Fruit fly (Drosophila melanogaster) whole organism, embryonic: ENCODE data around the gene SmE.

ENCODE experiments used
- Bteb2 ChIP-seq: fragments of 200-800 bp; sonication (Bioruptor generic); optimal IDR thresholded peaks from 2 replicates; lab custom pipeline; 2016; ENCODE audit warnings: missing biosample characterization, missing genetic modification characterization
- CG12391 ChIP-seq: fragments of 200-800 bp; sonication (Bioruptor generic); optimal IDR thresholded peaks from 3 replicates; lab custom pipeline; 2018; ENCODE audit warnings: missing biosample characterization, mild to moderate bottlenecking, missing genetic modification characterization, moderate library complexity
- CG12659 ChIP-seq: fragments of 200-800 bp; sonication (Bioruptor generic); optimal IDR thresholded peaks from 3 replicates; lab custom pipeline; 2017; ENCODE audit warnings: mild to moderate bottlenecking, missing biosample characterization, missing genetic modification reagents, missing genetic modification characterization
- CG13424 ChIP-seq: fragments of 200-800 bp; sonication (Bioruptor generic); optimal IDR thresholded peaks from 2 replicates; lab custom pipeline; 2019; ENCODE audit warnings: missing biosample characterization, mild to moderate bottlenecking, missing genetic modification characterization, moderate library complexity
- CG15269 ChIP-seq: fragments of 200-800 bp; sonication (Bioruptor generic); optimal IDR thresholded peaks from 2 replicates; lab custom pipeline; 2018; ENCODE audit warnings: missing biosample characterization, mild to moderate bottlenecking, missing genetic modification characterization, moderate library complexity
- CG16813 ChIP-seq: fragments of 200-800 bp; sonication (Bioruptor generic); IDR thresholded peaks from 3 replicates; pipeline ENCODE4 v1.3.6; 2022; ENCODE audit warnings: missing biosample characterization, missing genetic modification characterization; ENCODE audit not compliant: partially characterized antibody
- CG17359 ChIP-seq: fragments of 200-800 bp; sonication (Bioruptor generic); optimal IDR thresholded peaks from 3 replicates; lab custom pipeline; 2018; ENCODE audit warnings: missing biosample characterization, mild to moderate bottlenecking, missing genetic modification characterization, moderate library complexity
- CG2678 ChIP-seq: fragments of 200-800 bp; sonication (Bioruptor generic); optimal IDR thresholded peaks from 3 replicates; lab custom pipeline; 2019; ENCODE audit warnings: missing biosample characterization, mild to moderate bottlenecking, missing genetic modification characterization, moderate library complexity
- CG30403 ChIP-seq: fragments of 200-800 bp; sonication (Bioruptor generic); optimal IDR thresholded peaks from 3 replicates; lab custom pipeline; 2016; ENCODE audit warnings: missing biosample characterization, missing genetic modification characterization
- CG32532 ChIP-seq: fragments of 200-800 bp; sonication (Bioruptor generic); IDR thresholded peaks from 2 replicates; pipeline ENCODE4 v1.3.6; 2022; ENCODE audit warnings: missing biosample characterization, missing genetic modification characterization
- CG3281 ChIP-seq: fragments of 200-800 bp; sonication (Bioruptor generic); optimal IDR thresholded peaks from 3 replicates; lab custom pipeline; 2017; ENCODE audit warnings: missing biosample characterization, mild to moderate bottlenecking, missing genetic modification characterization
- CG3726 ChIP-seq: fragments of 200-800 bp; sonication (Bioruptor generic); IDR thresholded peaks from 3 replicates; pipeline ENCODE4, ENCODE4 v1.3.6; 2022; ENCODE audit warnings: missing biosample characterization, missing genetic modification characterization
- CG3847 ChIP-seq: fragments of 200-800 bp; sonication (Bioruptor generic); IDR thresholded peaks from 2 replicates; pipeline ENCODE4 v1.3.6; 2022; ENCODE audit warnings: missing biosample characterization, missing genetic modification characterization
- CG4617 ChIP-seq: fragments of 200-800 bp; sonication (Bioruptor generic); optimal IDR thresholded peaks from 3 replicates; lab custom pipeline; 2016; ENCODE audit warnings: missing biosample characterization, missing genetic modification characterization, borderline replicate concordance
- CG4820 ChIP-seq: fragments of 200-800 bp; sonication (Bioruptor generic); optimal IDR thresholded peaks from 3 replicates; lab custom pipeline; 2016; ENCODE audit warnings: missing biosample characterization, missing genetic modification characterization
- CG6254 ChIP-seq: fragments of 200-800 bp; sonication (Bioruptor generic); optimal IDR thresholded peaks from 3 replicates; lab custom pipeline; 2017; ENCODE audit warnings: mild to moderate bottlenecking, missing biosample characterization, missing genetic modification reagents, missing genetic modification characterization
- CG6689 ChIP-seq: fragments of 200-800 bp; sonication (Bioruptor generic); IDR thresholded peaks from 2 replicates; pipeline ENCODE4 v1.3.6; 2022; ENCODE audit warnings: missing biosample characterization, missing genetic modification characterization
- CG6854 ChIP-seq: fragments of 200-800 bp; sonication (Bioruptor generic); optimal IDR thresholded peaks from 3 replicates; lab custom pipeline; 2017; ENCODE audit warnings: missing biosample characterization, mild to moderate bottlenecking, missing genetic modification characterization
- CG7556 ChIP-seq: fragments of 200-800 bp; sonication (Bioruptor generic); optimal IDR thresholded peaks from 2 replicates; lab custom pipeline; 2017; ENCODE audit warnings: missing biosample characterization, mild to moderate bottlenecking, missing genetic modification characterization
- CG9817 ChIP-seq: fragments of 200-800 bp; sonication (Bioruptor generic); optimal IDR thresholded peaks from 2 replicates; lab custom pipeline; 2018; ENCODE audit warnings: missing biosample characterization, mild to moderate bottlenecking, missing genetic modification characterization, moderate library complexity
- Dbx ChIP-seq: fragments of 200-800 bp; sonication (Bioruptor generic); IDR thresholded peaks from 3 replicates; pipeline ENCODE4 v1.3.6; 2022; ENCODE audit warnings: missing biosample characterization, missing genetic modification characterization
- Ets97D ChIP-seq: fragments of 200-800 bp; sonication (Bioruptor generic); optimal IDR thresholded peaks from 3 replicates; lab custom pipeline; 2016; ENCODE audit warnings: missing biosample characterization, missing genetic modification characterization
- HLH3B ChIP-seq: fragments of 200-800 bp; sonication (Bioruptor generic); IDR thresholded peaks from 2 replicates; pipeline ENCODE4 v1.3.6; 2022; ENCODE audit warnings: missing biosample characterization, missing genetic modification characterization
- HLH4C ChIP-seq: fragments of 200-800 bp; sonication (Bioruptor generic); IDR thresholded peaks from 3 replicates; pipeline ENCODE4 v1.3.6; 2022; ENCODE audit warnings: missing biosample characterization, missing genetic modification characterization; ENCODE audit not compliant: partially characterized antibody
- Hand ChIP-seq: fragments of 200-800 bp; sonication (Bioruptor generic); optimal IDR thresholded peaks from 2 replicates; lab custom pipeline; 2017; ENCODE audit warnings: mild to moderate bottlenecking, missing biosample characterization, missing genetic modification reagents, missing genetic modification characterization
- Lim3 ChIP-seq: fragments of 200-800 bp; sonication (Bioruptor generic); IDR thresholded peaks from 2 replicates; pipeline ENCODE4 v1.3.6; 2022; ENCODE audit warnings: missing biosample characterization, missing genetic modification characterization
- Mad ChIP-seq: fragments of 200-800 bp; sonication (Bioruptor generic); optimal IDR thresholded peaks from 2 replicates; lab custom pipeline; 2016; ENCODE audit warnings: missing biosample characterization, missing genetic modification characterization
- NfI ChIP-seq: fragments of 200-800 bp; sonication (Bioruptor generic); optimal IDR thresholded peaks from 3 replicates; lab custom pipeline; 2018; ENCODE audit warnings: missing biosample characterization, mild to moderate bottlenecking, missing genetic modification characterization, moderate library complexity
- Oli ChIP-seq: fragments of 200-800 bp; sonication (Bioruptor generic); optimal IDR thresholded peaks from 2 replicates; lab custom pipeline; 2018; ENCODE audit warnings: missing biosample characterization, mild to moderate bottlenecking, missing genetic modification characterization, moderate library complexity
- Ptx1 ChIP-seq: fragments of 200-800 bp; sonication (Bioruptor generic); IDR thresholded peaks from 2 replicates; pipeline ENCODE4 v1.3.6; 2022; ENCODE audit warnings: missing biosample characterization, missing genetic modification characterization
- Rfx ChIP-seq: fragments of 200-800 bp; sonication (Bioruptor generic); IDR thresholded peaks from 2 replicates; pipeline ENCODE4 v1.3.6; 2022; ENCODE audit warnings: missing biosample characterization, missing genetic modification characterization
- Usf ChIP-seq: fragments of 200-800 bp; sonication (Bioruptor generic); optimal IDR thresholded peaks from 2 replicates; lab custom pipeline; 2017; ENCODE audit warnings: missing genotype, missing biosample characterization, missing genetic modification characterization
- Xbp1 ChIP-seq: fragments of 200-800 bp; sonication (Bioruptor generic); optimal IDR thresholded peaks from 3 replicates; lab custom pipeline; 2016; ENCODE audit warnings: missing biosample characterization, mild to moderate bottlenecking, missing genetic modification characterization
- ap ChIP-seq: fragments of 200-800 bp; sonication (Bioruptor generic); IDR thresholded peaks from 2 replicates; pipeline ENCODE4 v1.3.6; 2022; ENCODE audit warnings: missing biosample characterization, missing genetic modification characterization
- ems ChIP-seq: fragments of 200-800 bp; sonication (Bioruptor generic); optimal IDR thresholded peaks from 3 replicates; lab custom pipeline; 2016; ENCODE audit warnings: missing biosample characterization, missing genetic modification characterization
- fd3F ChIP-seq: fragments of 200-800 bp; sonication (Bioruptor generic); optimal IDR thresholded peaks from 2 replicates; lab custom pipeline; 2018; ENCODE audit warnings: missing biosample characterization, mild to moderate bottlenecking, missing genetic modification characterization, moderate library complexity
- fu2 ChIP-seq: fragments of 200-800 bp; sonication (Bioruptor generic); optimal IDR thresholded peaks from 2 replicates; lab custom pipeline; 2016; ENCODE audit warnings: missing biosample characterization, missing genetic modification characterization
- grau ChIP-seq: fragments of 200-800 bp; optimal IDR thresholded peaks from 3 replicates; lab custom pipeline; 2019; ENCODE audit warnings: missing biosample characterization, mild to moderate bottlenecking, missing genetic modification characterization, moderate library complexity
- lab ChIP-seq: fragments of 200-800 bp; sonication (Bioruptor generic); optimal IDR thresholded peaks from 3 replicates; lab custom pipeline; 2017; ENCODE audit warnings: missing biosample characterization, missing genetic modification characterization, mild to moderate bottlenecking, moderate library complexity, missing genetic modification reagents
- pan ChIP-seq, 4 experiments: fragments of >200 bp in 3 of 4; fragments of 200-800 bp in 1 of 4; sonication (Bioruptor generic) in 1 of 4; optimal IDR thresholded peaks in 3 of 4; IDR thresholded peaks in 1 of 4; 2 replicates each; pipeline versions ENCODE4 v1.3.6 to Lab custom; 2017 to 2022; ENCODE audit warnings: missing biosample characterization in 2 of 4, missing genetic modification characterization in 2 of 4, mixed read lengths in 1 of 4
- sima ChIP-seq: fragments of 200-800 bp; sonication (Bioruptor generic); optimal IDR thresholded peaks from 2 replicates; lab custom pipeline; 2016; ENCODE audit warnings: missing biosample characterization, missing genetic modification characterization
- slbo ChIP-seq: fragments of 200-800 bp; sonication (Bioruptor generic); IDR thresholded peaks from 2 replicates; pipeline ENCODE4 v1.3.6; 2022; ENCODE audit warnings: missing biosample characterization, missing genetic modification characterization
- stwl ChIP-seq: fragments of 200-800 bp; sonication (Bioruptor generic); optimal IDR thresholded peaks from 3 replicates; lab custom pipeline; 2018; ENCODE audit warnings: missing biosample characterization, mild to moderate bottlenecking, missing genetic modification characterization, moderate library complexity
- tgo ChIP-seq: fragments of 200-800 bp; sonication (Bioruptor generic); IDR thresholded peaks from 3 replicates; pipeline ENCODE4 v1.3.6; 2022; ENCODE audit warnings: missing biosample characterization, missing genetic modification characterization
- unpg ChIP-seq: fragments of 200-800 bp; sonication (Bioruptor generic); optimal IDR thresholded peaks from 3 replicates; lab custom pipeline; 2018; ENCODE audit warnings: missing biosample characterization, mild to moderate bottlenecking, missing genetic modification characterization, moderate library complexity
- vfl ChIP-seq: fragments of 200-800 bp; sonication (Bioruptor generic); optimal IDR thresholded peaks from 2 replicates; lab custom pipeline; 2016; ENCODE audit warnings: missing biosample characterization, missing genetic modification characterization

The SmE gene

dm6 chr2L:7932091-7932769 is 47.0 kb upstream of the SmE start (continued):
- TF ChIP-seq Ets97D (GFP tag; lab: Kevin White, UChicago): no peak
- peak; percentile 6 for TF ChIP-seq vfl

- peak; percentile 40; the same call in 1 of the 2 replicates for TF ChIP-seq Ptx1
- no peak for TF ChIP-seq HLH4C (GFP tag; lab: Robert Waterston, UW)
- peak; percentile 17 for TF ChIP-seq CG13424 (tag; lab: Kevin White, UChicago)
- no peak for TF ChIP-seq fu2 (GFP tag; lab: Kevin White, UChicago)
- no peak for TF ChIP-seq Usf (GFP tag; lab: Kevin White, UChicago)
- no peak for TF ChIP-seq stwl
- TF ChIP-seq Mad: no peak
- TF ChIP-seq lab (GFP tag; lab: Kevin White, UChicago): peak; percentile 32
- TF ChIP-seq Dbx (GFP tag; lab: Robert Waterston, UW): peak; percentile 29; the same call in 1 of the 3 replicates
- TF ChIP-seq fd3F (GFP tag; lab: Kevin White, UChicago): peak; percentile 0
- no peak for TF ChIP-seq CG3726 (GFP tag; lab: Robert Waterston, UW)
- no peak for TF ChIP-seq sima (GFP tag; lab: Kevin White, UChicago)
- TF ChIP-seq CG12391 (tag; lab: Kevin White, UChicago): peak; percentile 18
- peak; percentile 1 for TF ChIP-seq Oli
- peak; percentile 30 for TF ChIP-seq NfI
- TF ChIP-seq CG4820: no peak
- TF ChIP-seq ap: 0 out of 2 replicates have a peak, but pooled peaks have one; percentile 18
- TF ChIP-seq CG3847 (GFP tag; lab: Robert Waterston, UW): 0 out of 2 replicates have a peak, but pooled peaks have one; percentile 22
- peak; percentile 7 for TF ChIP-seq CG17359 (tag; lab: Kevin White, UChicago)
- TF ChIP-seq CG30403 (GFP tag; lab: Kevin White, UChicago): peak; percentile 6
- no peak for TF ChIP-seq CG6254 (GFP tag; lab: Kevin White, UChicago)
- TF ChIP-seq CG4617 (GFP tag; lab: Kevin White, UChicago): no peak
- no peak for TF ChIP-seq CG16813
- peak; percentile 47 for TF ChIP-seq CG15269 (tag; lab: Kevin White, UChicago)
- no peak for TF ChIP-seq CG3281 (GFP tag; lab: Kevin White, UChicago)
- peak; percentile 69 for TF ChIP-seq slbo (GFP tag; lab: Robert Waterston, UW)
- TF ChIP-seq CG2678 (tag; lab: Kevin White, UChicago): peak; percentile 42
- no peak for TF ChIP-seq Bteb2
- peak; percentile 11 for TF ChIP-seq CG12659 (GFP tag; lab: Kevin White, UChicago)
- TF ChIP-seq CG32532 (GFP tag; lab: Robert Waterston, UW): 0 out of 2 replicates have a peak, but pooled peaks have one; percentile 15
- peak; percentile 59 for TF ChIP-seq CG7556 (GFP tag; lab: Kevin White, UChicago)
- TF ChIP-seq CG6854 (GFP tag; lab: Kevin White, UChicago): peak; percentile 10
- peak; percentile 35; the same call in 2 of the 3 replicates for TF ChIP-seq tgo (GFP tag; lab: Robert Waterston, UW)
- TF ChIP-seq Xbp1 (GFP tag; lab: Kevin White, UChicago): peak; percentile 21
- TF ChIP-seq Rfx (GFP tag; lab: Robert Waterston, UW): 0 out of 2 replicates have a peak, but pooled peaks have one; percentile 4
- no peak for TF ChIP-seq Lim3 (GFP tag; lab: Robert Waterston, UW)
- no peak for TF ChIP-seq ems (GFP tag; lab: Kevin White, UChicago)
- TF ChIP-seq CG9817 (tag; lab: Kevin White, UChicago): peak; percentile 14
- TF ChIP-seq Hand (GFP tag; lab: Kevin White, UChicago): peak; percentile 54
- TF ChIP-seq CG6689: 0 out of 2 replicates have a peak, but pooled peaks have one; percentile 13
- TF ChIP-seq pan (optimal IDR thresholded peaks at IDR 0.05; lab: Kevin White, UChicago): no peak
- peak in 1 of 2 experiments; percentile 35 for TF ChIP-seq pan (GFP tag; optimal IDR thresholded peaks at IDR 0.05 in 1 of 2, IDR thresholded peaks at IDR 0.05 in 1 of 2)
- no peak for TF ChIP-seq unpg
- peak; percentile 43 for TF ChIP-seq grau (tag; lab: Kevin White, UChicago)
- TF ChIP-seq HLH3B (GFP tag; lab: Robert Waterston, UW): peak; percentile 51; the same call in 1 of the 2 replicates
Observed at dm6 chr2L:7931218-7931617, 46.0 kb upstream of the SmE start.
